Worm (Caenorhabditis elegans) whole organism, early embryonic: ENCODE measurements around the gene R09A8.5.

Experiments
- B0310.2 ChIP-seq: sonication (generic microtip); optimal IDR thresholded peaks from 2 replicates; lab custom pipeline; 2016; ENCODE audit warnings: mild to moderate bottlenecking, missing genetic modification characterization, missing compliant biosample characterization
- aly-1 ChIP-seq: sonication (generic microtip); optimal IDR thresholded peaks from 2 replicates; lab custom pipeline; 2016; ENCODE audit warnings: missing genetic modification characterization, missing compliant biosample characterization
- ama-1 ChIP-seq: fragments of 150-350 bp; optimal IDR thresholded peaks from 2 replicates; lab custom pipeline; 2014
- ceh-13 ChIP-seq: fragments of 200-800 bp; sonication (Bioruptor generic); optimal IDR thresholded peaks from 2 replicates; lab custom pipeline; 2018; ENCODE audit warnings: mild to moderate bottlenecking, missing genetic modification characterization, missing compliant biosample characterization
- ceh-36 ChIP-seq: sonication (generic microtip); optimal IDR thresholded peaks from 2 replicates; lab custom pipeline; 2016; ENCODE audit warnings: missing genetic modification characterization, inconsistent platforms, missing compliant biosample characterization
- flt-1 ChIP-seq: fragments of 200-800 bp; sonication (Bioruptor generic); IDR thresholded peaks from 2 replicates; pipeline ENCODE4 v1.3.6; 2022; ENCODE audit warnings: missing genetic modification characterization, missing compliant biosample characterization
- hmbx-1 ChIP-seq: sonication (generic microtip); optimal IDR thresholded peaks from 2 replicates; lab custom pipeline; 2016; ENCODE audit warnings: mild to moderate bottlenecking, missing genetic modification characterization, missing compliant biosample characterization
- hnd-1 ChIP-seq: sonication (generic microtip); optimal IDR thresholded peaks from 2 replicates; lab custom pipeline; 2016; ENCODE audit warnings: missing genetic modification characterization, missing compliant biosample characterization
- pes-1 ChIP-seq: fragments of 200-800 bp; sonication (Bioruptor generic); IDR thresholded peaks from 2 replicates; pipeline ENCODE4 v1.3.6; 2022; ENCODE audit warnings: missing genetic modification reagents, missing genetic modification characterization, missing compliant biosample characterization
- sea-1 ChIP-seq: fragments of 200-800 bp; sonication (Bioruptor generic); conservative IDR thresholded peaks from 2 replicates; pipeline ENCODE4 v1.3.6; 2022; ENCODE audit warnings: missing genetic modification characterization, missing compliant biosample characterization
- tbx-11 ChIP-seq: fragments of 200-800 bp; sonication (Bioruptor generic); IDR thresholded peaks from 2 replicates; pipeline ENCODE4 v1.3.6; 2022; ENCODE audit warnings: missing genetic modification characterization, missing compliant biosample characterization
- tbx-37 ChIP-seq: fragments of 200-800 bp; sonication (Bioruptor generic); conservative IDR thresholded peaks from 2 replicates; pipeline ENCODE4 v1.3.6; 2022; ENCODE audit warnings: missing genetic modification reagents, missing genetic modification characterization, missing compliant biosample characterization
- tra-4 ChIP-seq: sonication (generic microtip); optimal IDR thresholded peaks from 2 replicates; lab custom pipeline; 2017; ENCODE audit warnings: missing genetic modification characterization, missing compliant biosample characterization

- TF ChIP-seq tra-4 (tag; lab: Kevin White, UChicago) = no peak
- no peak for TF ChIP-seq flt-1 (GFP tag; lab: Robert Waterston, UW)
- TF ChIP-seq ama-1 (lab: Kevin White, UChicago) = no peak
- no peak for TF ChIP-seq sea-1
- TF ChIP-seq aly-1 (tag; lab: Kevin White, UChicago) = no peak
- TF ChIP-seq B0310.2 = no peak
- no peak for TF ChIP-seq ceh-36 (tag; lab: Kevin White, UChicago)
- no peak for TF ChIP-seq pes-1 (GFP tag; lab: Robert Waterston, UW)
- no peak for TF ChIP-seq tbx-37 (GFP tag; lab: Robert Waterston, UW)
- TF ChIP-seq ceh-13 (GFP tag; lab: Kevin White, UChicago) = no peak
- no peak for TF ChIP-seq hmbx-1 (tag; lab: Kevin White, UChicago)
- TF ChIP-seq tbx-11 (GFP tag; lab: Robert Waterston, UW) = no peak
- TF ChIP-seq hnd-1 (tag; lab: Kevin White, UChicago) = no peak
Observed at ce11 chrX:12678532-12678931, 38.2 kb upstream of the R09A8.5 start, which contains the start of gene adt-1.
